Worm (Caenorhabditis elegans) whole organism, L2 larva: Measurements from ENCODE around the gene C30G4.2.

Experiments
- C34F6.9 ChIP-seq: fragments of 150-350 bp; optimal IDR thresholded peaks from 2 replicates; lab custom pipeline; 2014; ENCODE audit warnings: missing biosample characterization, missing genetic modification characterization
- F13H6.1 ChIP-seq: sonication (generic microtip); optimal IDR thresholded peaks from 2 replicates; lab custom pipeline; 2016; ENCODE audit warnings: missing genetic modification characterization, missing compliant biosample characterization
- Y55F3AM.14 ChIP-seq: fragments of 200-800 bp; sonication (Bioruptor generic); optimal IDR thresholded peaks from 2 replicates; lab custom pipeline; 2018; ENCODE audit warnings: mild to moderate bottlenecking, missing genetic modification characterization, missing compliant biosample characterization
- ZK546.5 ChIP-seq: sonication (generic microtip); optimal IDR thresholded peaks from 2 replicates; lab custom pipeline; 2017; ENCODE audit warnings: missing biosample characterization, missing genetic modification characterization
- blmp-1 ChIP-seq: sonication (generic microtip); optimal IDR thresholded peaks from 2 replicates; lab custom pipeline; 2017; ENCODE audit warnings: missing genetic modification characterization, mild to moderate bottlenecking, missing compliant biosample characterization, antibody characterized with exemption, moderate library complexity; ENCODE audit not compliant: insufficient read depth
- ceh-16 ChIP-seq: fragments of 150-350 bp; optimal IDR thresholded peaks from 2 replicates; lab custom pipeline; 2014; ENCODE audit warnings: missing biosample characterization, missing genetic modification characterization
- dmd-4 ChIP-seq: sonication (generic microtip); optimal IDR thresholded peaks from 2 replicates; lab custom pipeline; 2017; ENCODE audit warnings: missing biosample characterization, missing genetic modification characterization
- egl-27 ChIP-seq: sonication (generic microtip); optimal IDR thresholded peaks from 3 replicates; lab custom pipeline; 2017; ENCODE audit warnings: missing biosample characterization, missing genetic modification reagents, missing genetic modification characterization
- elt-3 ChIP-seq: sonication (generic microtip); optimal IDR thresholded peaks from 2 replicates; lab custom pipeline; 2017; ENCODE audit warnings: missing biosample characterization, missing genetic modification characterization
- fos-1 ChIP-seq: fragments of 150-350 bp; optimal IDR thresholded peaks from 2 replicates; lab custom pipeline; 2014; ENCODE audit warnings: missing biosample characterization, missing genetic modification characterization
- gmeb-1 ChIP-seq: fragments of 150-350 bp; optimal IDR thresholded peaks from 2 replicates; lab custom pipeline; 2014; ENCODE audit warnings: missing biosample characterization, missing genetic modification characterization
- lin-11 ChIP-seq: fragments of 150-350 bp; sonication (generic microtip); optimal IDR thresholded peaks from 2 replicates; lab custom pipeline; 2014; ENCODE audit warnings: missing biosample characterization, missing genetic modification characterization, inconsistent platforms, mixed read lengths
- lsy-2 ChIP-seq, 2 experiments: fragments of 150-350 bp in 1 of 2; sonication (generic microtip) in 1 of 2; optimal IDR thresholded peaks; 2 replicates each; lab custom pipeline; 2014 to 2017; ENCODE audit warnings: missing biosample characterization in 2 of 2, missing genetic modification characterization in 2 of 2
- mbf-1 ChIP-seq: sonication (generic microtip); optimal IDR thresholded peaks from 2 replicates; lab custom pipeline; 2017; ENCODE audit warnings: missing biosample characterization, missing genetic modification characterization
- nhr-10 ChIP-seq: sonication (generic microtip); optimal IDR thresholded peaks from 2 replicates; lab custom pipeline; 2017; ENCODE audit warnings: missing biosample characterization, missing genetic modification characterization
- nhr-11 ChIP-seq: fragments of 150-350 bp; optimal IDR thresholded peaks from 2 replicates; lab custom pipeline; 2014; ENCODE audit warnings: missing biosample characterization, missing genetic modification characterization
- nhr-12 ChIP-seq: fragments of 150-350 bp; optimal IDR thresholded peaks from 2 replicates; lab custom pipeline; 2014; ENCODE audit warnings: missing biosample characterization, missing genetic modification characterization
- nhr-129 ChIP-seq: fragments of 150-350 bp; optimal IDR thresholded peaks from 2 replicates; lab custom pipeline; 2014; ENCODE audit warnings: missing biosample characterization, missing genetic modification characterization
- nhr-21 ChIP-seq: fragments of 150-350 bp; optimal IDR thresholded peaks from 2 replicates; lab custom pipeline; 2014; ENCODE audit warnings: missing biosample characterization, missing genetic modification characterization
- nhr-23 ChIP-seq: fragments of 150-350 bp; optimal IDR thresholded peaks from 2 replicates; lab custom pipeline; 2014; ENCODE audit warnings: missing biosample characterization, missing genetic modification reagents, missing genetic modification characterization
- nhr-237 ChIP-seq: fragments of 150-350 bp; optimal IDR thresholded peaks from 2 replicates; lab custom pipeline; 2014; ENCODE audit warnings: missing biosample characterization, missing genetic modification characterization
- nhr-25 ChIP-seq: fragments of 150-350 bp; sonication (generic microtip); optimal IDR thresholded peaks from 3 replicates; lab custom pipeline; 2014; ENCODE audit warnings: missing biosample characterization, missing genetic modification characterization
- nhr-6 ChIP-seq: fragments of 150-350 bp; optimal IDR thresholded peaks from 2 replicates; lab custom pipeline; 2014; ENCODE audit warnings: missing biosample characterization, missing genetic modification characterization
- sem-4 ChIP-seq: fragments of 150-350 bp; optimal IDR thresholded peaks from 2 replicates; lab custom pipeline; 2014; ENCODE audit warnings: missing biosample characterization, missing genetic modification reagents, missing genetic modification characterization
- skn-1 ChIP-seq: sonication (generic microtip); optimal IDR thresholded peaks from 2 replicates; lab custom pipeline; 2017; ENCODE audit warnings: missing biosample characterization, missing genetic modification characterization
- sma-3 ChIP-seq: sonication (generic microtip); optimal IDR thresholded peaks from 2 replicates; lab custom pipeline; 2016; ENCODE audit warnings: missing genetic modification reagents, missing genetic modification characterization, missing compliant biosample characterization
- sma-9 ChIP-seq, 2 experiments: fragments of 150-350 bp in 1 of 2; sonication (generic microtip) in 1 of 2; optimal IDR thresholded peaks; 2 replicates each; lab custom pipeline; 2014 to 2016; ENCODE audit warnings: missing genetic modification characterization in 2 of 2, mild to moderate bottlenecking in 1 of 2, missing biosample characterization in 1 of 2, missing compliant biosample characterization in 1 of 2, missing genetic modification reagents in 1 of 2, moderate library complexity in 1 of 2
- unc-39 ChIP-seq: fragments of 150-350 bp; optimal IDR thresholded peaks from 2 replicates; lab custom pipeline; 2014; ENCODE audit warnings: missing biosample characterization, missing genetic modification characterization
- unc-55 ChIP-seq: fragments of 150-350 bp; sonication (generic microtip); optimal IDR thresholded peaks from 3 replicates; lab custom pipeline; 2014; ENCODE audit warnings: missing biosample characterization, missing genetic modification reagents, missing genetic modification characterization
- ztf-1 ChIP-seq: fragments of 200-800 bp; sonication (Bioruptor generic); conservative IDR thresholded peaks from 2 replicates; pipeline ENCODE4 v1.3.6; 2022; ENCODE audit warnings: missing genetic modification characterization, missing compliant biosample characterization
- ztf-11 ChIP-seq: sonication (generic microtip); optimal IDR thresholded peaks from 2 replicates; lab custom pipeline; 2017; ENCODE audit warnings: missing biosample characterization, missing genetic modification characterization
- ztf-4 ChIP-seq: fragments of 150-350 bp; optimal IDR thresholded peaks from 2 replicates; lab custom pipeline; 2014; ENCODE audit warnings: missing biosample characterization, missing genetic modification characterization

C30G4.2 gene

ce11 chrX:17055481-17055835 lies 10.0 kb upstream of the C30G4.2 start, which contains the start of gene gcy-11:
Gene gcy-11, minus strand, starts transcription at chrX:17055581.
- no peak for TF ChIP-seq ztf-1
- no peak for TF ChIP-seq nhr-11 (tag; lab: Kevin White, UChicago)
- TF ChIP-seq sma-9 (GFP tag; optimal IDR thresholded peaks at IDR 0.05; lab: Kevin White, UChicago), result peak; percentile 20
- TF ChIP-seq sma-9 (tag; optimal IDR thresholded peaks at IDR 0.05; lab: Kevin White, UChicago), result no peak
- TF ChIP-seq nhr-129 (tag; lab: Kevin White, UChicago), result peak; percentile 3
- TF ChIP-seq, all 48 proteins: peak for 2

DNA sequence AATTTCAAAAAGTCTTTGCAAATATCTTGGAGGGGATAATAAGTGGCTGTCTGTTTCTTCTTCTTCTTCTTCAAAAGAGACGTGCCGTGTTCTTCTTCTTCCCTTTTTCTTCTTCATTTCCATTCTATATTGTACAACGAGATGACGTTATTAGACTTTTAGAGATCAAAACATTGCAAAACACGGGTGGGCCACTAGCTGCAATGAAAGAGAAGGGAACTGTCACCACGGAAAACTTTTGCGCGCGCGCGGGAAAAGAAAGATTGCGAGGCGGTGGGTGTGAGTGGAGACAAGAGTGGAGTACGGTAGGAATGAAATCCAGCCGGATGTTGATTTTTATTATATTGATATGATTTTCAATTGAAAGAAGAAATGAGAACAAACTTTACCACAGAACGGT lies 8.7 kb upstream of the C30G4.2 start:
- TF ChIP-seq elt-3 (tag; lab: Kevin White, UChicago) (no peak), nhr-21 (tag; lab: Kevin White, UChicago) (peak; percentile 47), ztf-11 (tag; lab: Kevin White, UChicago) (no peak), sma-9 (GFP tag; optimal IDR thresholded peaks at IDR 0.05; lab: Kevin White, UChicago) (peak; percentile 49), sma-9 (tag; optimal IDR thresholded peaks at IDR 0.05; lab: Kevin White, UChicago) (no peak), nhr-25 (tag; lab: Kevin White, UChicago) (peak; percentile 24), lin-11 (tag; lab: Kevin White, UChicago) (no peak), sma-3 (GFP tag; lab: Kevin White, UChicago) (peak; percentile 37), ceh-16 (tag; lab: Kevin White, UChicago) (no peak), nhr-129 (tag; lab: Kevin White, UChicago) (no peak), blmp-1 (peak; percentile 60)

DNA sequence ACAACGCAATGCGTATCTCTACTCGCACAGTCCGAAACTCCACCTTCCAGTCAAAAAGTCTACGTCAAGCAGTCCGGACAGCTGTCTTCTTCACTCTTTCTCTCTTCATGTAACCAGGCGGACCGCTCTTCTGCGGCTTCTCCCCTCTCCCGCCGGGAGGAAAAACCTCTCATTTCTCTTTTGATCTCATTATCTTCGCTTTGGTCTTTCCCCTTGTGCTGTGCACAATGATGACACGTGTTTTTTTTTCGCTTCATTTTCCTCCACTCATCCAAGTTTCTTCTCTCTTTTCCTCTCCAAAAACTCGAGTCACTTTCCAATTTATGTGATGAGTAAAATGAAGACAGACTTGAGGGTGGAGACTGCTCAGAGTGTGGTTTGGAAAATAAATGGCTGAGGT lies 2.5 kb downstream of the C30G4.2 start, which contains the start of gene F35B3.7:
TSS of gene F35B3.7 (minus strand) at position 133 of the 400 bp plus-strand sequence.
- no peak for TF ChIP-seq nhr-21 (tag; lab: Kevin White, UChicago)
- TF ChIP-seq blmp-1, result no peak
- peak; percentile 42 for TF ChIP-seq sma-9 (GFP tag; optimal IDR thresholded peaks at IDR 0.05; lab: Kevin White, UChicago)
- TF ChIP-seq sma-9 (tag; optimal IDR thresholded peaks at IDR 0.05; lab: Kevin White, UChicago), result no peak
- TF ChIP-seq dmd-4 (tag; lab: Kevin White, UChicago), result no peak
- TF ChIP-seq C34F6.9 (tag; lab: Kevin White, UChicago), result peak; percentile 5
- peak; percentile 61 for TF ChIP-seq F13H6.1
- TF ChIP-seq nhr-129 (tag; lab: Kevin White, UChicago), result peak; percentile 72

DNA sequence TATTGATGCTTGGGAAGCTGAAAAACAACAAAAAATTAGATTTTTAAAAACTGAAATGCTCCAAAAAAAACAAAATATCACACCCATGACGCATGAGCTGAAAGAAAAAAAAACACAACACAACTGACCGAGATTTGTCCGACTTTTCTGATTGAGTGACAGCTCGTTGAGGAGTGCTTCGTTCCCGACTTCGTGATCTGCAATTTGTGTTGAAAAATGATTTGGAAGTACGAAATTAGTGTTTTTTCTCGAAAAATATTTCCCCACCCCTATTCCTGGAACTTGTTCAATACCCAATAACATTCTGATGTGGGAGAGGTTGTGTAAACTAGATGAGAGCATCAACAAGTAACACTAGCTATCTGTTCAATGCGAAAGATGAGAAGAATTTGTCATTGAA lies 3.9 kb downstream of the C30G4.2 start:
- TF ChIP-seq ztf-11 (tag; lab: Kevin White, UChicago) (no peak), gmeb-1 (tag; lab: Kevin White, UChicago) (no peak), nhr-237 (tag; lab: Kevin White, UChicago) (no peak), ceh-16 (tag; lab: Kevin White, UChicago) (no peak)

DNA sequence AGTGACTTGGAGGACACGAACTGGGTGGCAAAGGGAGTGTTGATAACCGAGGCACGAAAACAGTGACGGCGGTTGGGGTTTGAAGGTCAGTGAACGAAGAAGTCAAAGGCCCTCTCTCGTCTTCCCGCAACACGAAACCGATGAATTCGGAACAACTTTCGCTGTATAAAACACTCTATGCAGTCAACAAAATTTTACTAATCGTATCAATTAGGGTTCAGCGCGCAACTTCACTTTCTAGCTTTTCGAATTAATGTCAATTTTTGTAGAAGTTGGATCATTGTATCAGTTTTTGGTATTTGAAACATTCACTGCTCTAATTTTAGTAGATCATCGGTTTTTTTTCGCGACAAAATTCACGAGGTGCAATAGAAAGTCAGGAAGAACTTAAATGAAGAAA lies 6.8 kb downstream of the C30G4.2 start:
- TF ChIP-seq nhr-10 (no peak), elt-3 (tag; lab: Kevin White, UChicago) (no peak), dmd-4 (tag; lab: Kevin White, UChicago) (no peak), nhr-23 (no peak), nhr-11 (tag; lab: Kevin White, UChicago) (no peak), blmp-1 (no peak), unc-39 (tag; lab: Kevin White, UChicago) (no peak), ztf-1 (no peak), C34F6.9 (tag; lab: Kevin White, UChicago) (no peak), mbf-1 (no peak), nhr-6 (no peak), fos-1 (no peak), ZK546.5 (tag; lab: Kevin White, UChicago) (no peak), Y55F3AM.14 (GFP tag; lab: Kevin White, UChicago) (no peak), nhr-12 (no peak), unc-55 (GFP tag; lab: Kevin White, UChicago) (no peak), sem-4 (tag; lab: Kevin White, UChicago) (no peak), lin-11 (tag; lab: Kevin White, UChicago) (no peak), skn-1 (tag; lab: Kevin White, UChicago) (no peak), egl-27 (tag; lab: Kevin White, UChicago) (no peak)

- TF ChIP-seq lsy-2 (tag; optimal IDR thresholded peaks at IDR 0.05; lab: Kevin White, UChicago) (peak in 1 of 2 experiments; percentile 14), ztf-4 (no peak)
These were observed 10.7 kb downstream of the C30G4.2 start for ce11 chrX:17034773-17035172.
